Worm (Caenorhabditis elegans): Measurements from ENCODE around the gene phf-14.

- TF ChIP-seq snpc-4 (tag; optimal IDR thresholded peaks at IDR 0.05) (no peak), hlh-11 (tag; optimal IDR thresholded peaks at IDR 0.05) (no peak), lsy-2 (tag; optimal IDR thresholded peaks at IDR 0.05) (peak in 1 of 2 experiments; percentile 81), ceh-82 (tag; optimal IDR thresholded peaks at IDR 0.05) (no peak), madf-5 (GFP tag; IDR thresholded peaks at IDR 0.05) (no peak), lin-13 (GFP tag; optimal IDR thresholded peaks at IDR 0.05) (no peak)
Measured at ce11 chrV:17871049-17871448, at the start of gene phf-14.

All from whole organism, L4 larva.